Fruit fly (Drosophila melanogaster): ENCODE results near the gene tap.
A peak's percentile ranks its signal among the peaks of the same experiment; 100 is the strongest.

tap gene

dm6 chr3L:17404646-17405045 lies 45.2 kb downstream of the tap start (continued):
- TF ChIP-seq grn (GFP tag; optimal IDR thresholded peaks at IDR 0.05) (no peak), chinmo (GFP tag; IDR thresholded peaks at IDR 0.05; ENCODE audit: partially characterized antibody) (no peak), usp (GFP tag; optimal IDR thresholded peaks at IDR 0.05) (no peak), CG17912 (GFP tag; optimal IDR thresholded peaks at IDR 0.05) (no peak), stwl (tag; optimal IDR thresholded peaks at IDR 0.05) (no peak), kay (GFP tag; optimal IDR thresholded peaks at IDR 0.05) (no peak), Oli (tag; optimal IDR thresholded peaks at IDR 0.05) (peak; percentile 54), CG10274 (GFP tag; optimal IDR thresholded peaks at IDR 0.05) (no peak), Fer3 (tag; optimal IDR thresholded peaks at IDR 0.05) (peak; percentile 18), Abd-B (GFP tag; optimal IDR thresholded peaks at IDR 0.05) (peak; percentile 31), bowl (GFP tag; IDR thresholded peaks at IDR 0.05) (no peak), hb (GFP tag; IDR thresholded peaks at IDR 0.05; ENCODE audit: partially characterized antibody) (no peak), pfk (GFP tag; optimal IDR thresholded peaks at IDR 0.05) (no peak), ro (GFP tag; IDR thresholded peaks at IDR 0.05) (no peak), E2f1 (GFP tag; IDR thresholded peaks at IDR 0.05) (no peak), lab (GFP tag; optimal IDR thresholded peaks at IDR 0.05) (peak; percentile 42), CG8089 (GFP tag; optimal IDR thresholded peaks at IDR 0.05) (no peak), CG17385 (GFP tag; optimal IDR thresholded peaks at IDR 0.05) (peak; percentile 17), dmrt99B (tag; optimal IDR thresholded peaks at IDR 0.05) (peak; percentile 62), schlank (tag; optimal IDR thresholded peaks at IDR 0.05) (no peak), Ets97D (GFP tag; optimal IDR thresholded peaks at IDR 0.05) (no peak), Dll (GFP tag; IDR thresholded peaks at IDR 0.05; ENCODE audit: partially characterized antibody) (no peak), tin (GFP tag; optimal IDR thresholded peaks at IDR 0.05) (peak; percentile 18), tup (GFP tag; optimal IDR thresholded peaks at IDR 0.05) (no peak), Drgx (GFP tag; IDR thresholded peaks at IDR 0.05) (peak; percentile 11; the same call in 1 of the 2 replicates), CG2712 (tag; optimal IDR thresholded peaks at IDR 0.05) (peak; percentile 23), NC2α (GFP tag; optimal IDR thresholded peaks at IDR 0.05) (no peak), CG7987 (GFP tag; optimal IDR thresholded peaks at IDR 0.05) (no peak), CG17829 (tag; optimal IDR thresholded peaks at IDR 0.05) (peak; percentile 4), CG8281 (tag; optimal IDR thresholded peaks at IDR 0.05) (no peak), her (GFP tag; optimal IDR thresholded peaks at IDR 0.05) (no peak), Opbp (GFP tag; IDR thresholded peaks at IDR 0.05; ENCODE audit: partially characterized antibody) (no peak), Spps (tag; optimal IDR thresholded peaks at IDR 0.05) (no peak), Chrac-16 (GFP tag; optimal IDR thresholded peaks at IDR 0.05) (no peak), PHDP (tag; optimal IDR thresholded peaks at IDR 0.05) (peak; percentile 55), CG4360 (GFP tag; IDR thresholded peaks at IDR 0.05) (no peak), ase (GFP tag; IDR thresholded peaks at IDR 0.05) (no peak), CG10267 (tag; optimal IDR thresholded peaks at IDR 0.05) (peak; percentile 9), CG6813 (GFP tag; optimal IDR thresholded peaks at IDR 0.05) (peak; percentile 12), dm (GFP tag; optimal IDR thresholded peaks at IDR 0.05) (no peak), ttk (GFP tag; IDR thresholded peaks at IDR 0.05) (no peak), cato (GFP tag; optimal IDR thresholded peaks at IDR 0.05; ENCODE audit: borderline replicate concordance) (peak; percentile 7), CG13287 (GFP tag; IDR thresholded peaks at IDR 0.05; ENCODE audit: partially characterized antibody) (no peak), CG8290 (GFP tag; optimal IDR thresholded peaks at IDR 0.05) (no peak), CG8290 (tag; optimal IDR thresholded peaks at IDR 0.05) (no peak), CG10321 (GFP tag; IDR thresholded peaks at IDR 0.05) (no peak), CG5245 (GFP tag; optimal IDR thresholded peaks at IDR 0.05) (no peak), CG17612 (GFP tag; IDR thresholded peaks at IDR 0.05) (no peak), cad (GFP tag; optimal IDR thresholded peaks at IDR 0.05) (no peak), CG6175 (GFP tag; IDR thresholded peaks at IDR 0.05) (no peak), chm (GFP tag; IDR thresholded peaks at IDR 0.05) (peak; percentile 20; the same call in 1 of the 2 replicates), CG13624 (GFP tag; optimal IDR thresholded peaks at IDR 0.05) (no peak)
